Worm (Caenorhabditis elegans): Measurements from ENCODE around the gene Y7A5A.24.

Y7A5A.24 gene

DNA sequence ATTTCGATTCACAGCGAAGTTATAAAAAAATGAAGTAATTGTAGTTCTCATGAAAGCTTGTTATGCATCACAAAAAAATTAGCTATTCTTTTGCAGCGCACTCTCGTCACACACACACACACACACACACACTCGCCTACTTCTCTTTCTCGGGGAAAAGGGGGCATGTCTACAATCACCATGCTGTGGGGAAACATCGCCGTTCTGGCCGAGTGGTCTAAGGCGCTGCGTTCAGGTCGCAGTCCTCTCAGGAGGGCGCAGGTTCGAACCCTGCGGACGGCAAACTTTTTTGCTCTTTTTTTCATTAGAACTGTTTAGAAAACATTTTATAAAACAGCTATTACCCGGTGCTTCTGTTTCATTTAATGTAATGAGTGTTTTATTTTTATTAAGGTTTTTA is 40.1 kb downstream of the Y7A5A.24 start:
- no peak for TF ChIP-seq elt-3 (tag; optimal IDR thresholded peaks at IDR 0.05)
- TF ChIP-seq skn-1 (tag; optimal IDR thresholded peaks at IDR 0.05): peak; percentile 20
- peak; percentile 41 for TF ChIP-seq snpc-4 (tag; optimal IDR thresholded peaks at IDR 0.05)
- TF ChIP-seq ztf-4 (tag; optimal IDR thresholded peaks at IDR 0.05): no peak
- TF ChIP-seq zag-1 (tag; optimal IDR thresholded peaks at IDR 0.05): no peak
- no peak for TF ChIP-seq daf-12 (tag; optimal IDR thresholded peaks at IDR 0.05)
- no peak for TF ChIP-seq fkh-10 (GFP tag; optimal IDR thresholded peaks at IDR 0.05)
- TF ChIP-seq unc-39 (tag; optimal IDR thresholded peaks at IDR 0.05): no peak
- TF ChIP-seq nhr-237 (tag; optimal IDR thresholded peaks at IDR 0.05): no peak
- TF ChIP-seq nhr-12 (tag; optimal IDR thresholded peaks at IDR 0.05): no peak
- TF ChIP-seq lin-15B (tag; optimal IDR thresholded peaks at IDR 0.05): peak; percentile 93
- no peak for TF ChIP-seq fkh-2 (tag; optimal IDR thresholded peaks at IDR 0.05)
- TF ChIP-seq lsy-12 (tag; optimal IDR thresholded peaks at IDR 0.05): peak; percentile 20
- TF ChIP-seq pqm-1 (tag; optimal IDR thresholded peaks at IDR 0.05): peak; percentile 50
- no peak for TF ChIP-seq elt-1 (tag; optimal IDR thresholded peaks at IDR 0.05)
- TF ChIP-seq eor-1 (tag; optimal IDR thresholded peaks at IDR 0.05): no peak
- no peak for TF ChIP-seq sea-2 (GFP tag; optimal IDR thresholded peaks at IDR 0.05)
- peak; percentile 46 for TF ChIP-seq nhr-43 (tag; optimal IDR thresholded peaks at IDR 0.05; ENCODE audit: poor library complexity, severe bottlenecking)
- TF ChIP-seq jun-1 (tag; optimal IDR thresholded peaks at IDR 0.05): peak; percentile 40
- no peak for TF ChIP-seq nhr-76 (tag; optimal IDR thresholded peaks at IDR 0.05)
- no peak for TF ChIP-seq ceh-9 (tag; optimal IDR thresholded peaks at IDR 0.05)
- peak; percentile 44 for TF ChIP-seq tbx-2 (tag; optimal IDR thresholded peaks at IDR 0.05)
- TF ChIP-seq unc-62 (GFP tag; optimal IDR thresholded peaks at IDR 0.05): no peak
- TF ChIP-seq nhr-11 (tag; optimal IDR thresholded peaks at IDR 0.05): no peak
- TF ChIP-seq nhr-28 (tag; optimal IDR thresholded peaks at IDR 0.05): no peak
- TF ChIP-seq pha-4 (tag; optimal IDR thresholded peaks at IDR 0.05): peak; percentile 47
- no peak for TF ChIP-seq ceh-16 (tag; optimal IDR thresholded peaks at IDR 0.05)
- TF ChIP-seq nhr-23 (tag; optimal IDR thresholded peaks at IDR 0.05): peak; percentile 29
- TF ChIP-seq elt-2 (tag; optimal IDR thresholded peaks at IDR 0.05): peak; percentile 48
- TF ChIP-seq egl-27 (tag; optimal IDR thresholded peaks at IDR 0.05): no peak
- no peak for TF ChIP-seq egl-5 (tag; optimal IDR thresholded peaks at IDR 0.05)
- no peak for TF ChIP-seq ZK546.5 (tag; optimal IDR thresholded peaks at IDR 0.05)
- TF ChIP-seq hmg-11 (tag; optimal IDR thresholded peaks at IDR 0.05): peak; percentile 94
- peak; percentile 55 for TF ChIP-seq lin-39 (tag; optimal IDR thresholded peaks at IDR 0.05)
- no peak for TF ChIP-seq fos-1 (tag; optimal IDR thresholded peaks at IDR 0.05)
- peak; percentile 67 for TF ChIP-seq ceh-82 (tag; optimal IDR thresholded peaks at IDR 0.05)
- no peak for TF ChIP-seq nhr-67 (tag; optimal IDR thresholded peaks at IDR 0.05)
- TF ChIP-seq nfya-1 (tag; optimal IDR thresholded peaks at IDR 0.05; ENCODE audit: insufficient read depth): peak; percentile 45
- TF ChIP-seq R02D3.7 (tag; optimal IDR thresholded peaks at IDR 0.05): peak; percentile 28
- TF ChIP-seq mdl-1 (tag; optimal IDR thresholded peaks at IDR 0.05): no peak
- peak; percentile 15 for TF ChIP-seq nhr-25 (tag; optimal IDR thresholded peaks at IDR 0.05)
- TF ChIP-seq mml-1 (tag; optimal IDR thresholded peaks at IDR 0.05): no peak
- peak; percentile 30 for TF ChIP-seq ceh-28 (tag; optimal IDR thresholded peaks at IDR 0.05)
- no peak for TF ChIP-seq ama-1 (optimal IDR thresholded peaks at IDR 0.05)
- TF ChIP-seq aly-2 (tag; optimal IDR thresholded peaks at IDR 0.05): no peak
- no peak for TF ChIP-seq ztf-11 (tag; optimal IDR thresholded peaks at IDR 0.05)

DNA sequence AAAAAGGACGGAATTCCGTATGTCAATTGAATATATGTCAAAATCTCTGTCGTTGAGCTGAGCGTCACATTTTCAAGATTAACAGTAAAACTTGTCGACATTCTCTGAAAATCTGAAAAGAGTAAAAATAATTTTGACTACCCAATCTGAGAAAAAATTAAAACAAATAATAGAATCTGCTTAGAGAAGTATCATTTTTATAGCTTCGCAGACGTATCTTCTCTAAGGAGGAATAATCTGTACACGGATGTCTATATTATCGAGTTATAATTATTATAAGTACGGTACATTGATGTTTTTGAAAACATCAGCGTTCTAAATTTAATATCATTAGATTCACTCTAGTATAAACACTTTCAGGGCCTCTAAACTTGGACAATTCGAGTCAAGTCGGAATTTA is 41.4 kb downstream of the Y7A5A.24 start, which contains the start of gene srg-64:
Gene srg-64, minus strand, starts transcription at position 101 of the 400 bp plus-strand sequence.
- TF ChIP-seq elt-3 (tag; optimal IDR thresholded peaks at IDR 0.05) (no peak), pqm-1 (tag; optimal IDR thresholded peaks at IDR 0.05) (no peak), ztf-4 (tag; optimal IDR thresholded peaks at IDR 0.05) (no peak), nhr-67 (tag; optimal IDR thresholded peaks at IDR 0.05) (no peak), mml-1 (tag; optimal IDR thresholded peaks at IDR 0.05) (no peak), skn-1 (tag; optimal IDR thresholded peaks at IDR 0.05) (no peak), nhr-43 (tag; optimal IDR thresholded peaks at IDR 0.05; ENCODE audit: poor library complexity, severe bottlenecking) (no peak), R02D3.7 (tag; optimal IDR thresholded peaks at IDR 0.05) (no peak), ceh-9 (tag; optimal IDR thresholded peaks at IDR 0.05) (no peak), fos-1 (tag; optimal IDR thresholded peaks at IDR 0.05) (no peak), ceh-16 (tag; optimal IDR thresholded peaks at IDR 0.05) (no peak), mdl-1 (tag; optimal IDR thresholded peaks at IDR 0.05) (no peak), ama-1 (optimal IDR thresholded peaks at IDR 0.05) (no peak), ztf-11 (tag; optimal IDR thresholded peaks at IDR 0.05) (no peak), lsy-12 (tag; optimal IDR thresholded peaks at IDR 0.05) (no peak), jun-1 (tag; optimal IDR thresholded peaks at IDR 0.05) (no peak)
